Worm (Caenorhabditis elegans): ENCODE results near the gene mif-4.

The mif-4 gene

ce11 chrIV:6330790-6331189, 5.0 kb downstream of the mif-4 start (continued):
- TF ChIP-seq lin-29 (GFP tag; IDR thresholded peaks at IDR 0.05) (no peak), nhr-42 (GFP tag; IDR thresholded peaks at IDR 0.05) (no peak), F44E2.7 (GFP tag; IDR thresholded peaks at IDR 0.05) (no peak), gei-8 (GFP tag; optimal IDR thresholded peaks at IDR 0.05) (no peak), aha-1 (tag) (no peak), hlh-30 (tag; optimal IDR thresholded peaks at IDR 0.05; ENCODE audit: insufficient read depth) (no peak), fos-1 (tag; optimal IDR thresholded peaks at IDR 0.05) (no peak), ceh-62 (tag; optimal IDR thresholded peaks at IDR 0.05) (no peak), snpc-4 (tag; optimal IDR thresholded peaks at IDR 0.05) (no peak), snpc-1.2 (GFP tag; IDR thresholded peaks at IDR 0.05) (no peak), mdl-1 (tag; optimal IDR thresholded peaks at IDR 0.05) (no peak), madf-9 (GFP tag; conservative IDR thresholded peaks at IDR 0.05) (no peak), mxl-3 (GFP tag; optimal IDR thresholded peaks at IDR 0.05) (peak; percentile 47), cey-2 (tag; optimal IDR thresholded peaks at IDR 0.05; ENCODE audit: borderline replicate concordance, insufficient read depth) (no peak), tag-97 (GFP tag; IDR thresholded peaks at IDR 0.05) (no peak), dmd-9 (GFP tag; IDR thresholded peaks at IDR 0.05) (no peak), F10B5.3 (tag; optimal IDR thresholded peaks at IDR 0.05) (no peak), mdt-29 (GFP tag; IDR thresholded peaks at IDR 0.05) (no peak), ama-1 (optimal IDR thresholded peaks at IDR 0.05) (peak; percentile 15), lin-39 (tag; optimal IDR thresholded peaks at IDR 0.05) (no peak), duxl-1 (tag; optimal IDR thresholded peaks at IDR 0.05; ENCODE audit: poor library complexity) (no peak), lir-3 (tag; optimal IDR thresholded peaks at IDR 0.05) (no peak), skn-1 (tag; optimal IDR thresholded peaks at IDR 0.05) (no peak), spr-1 (tag; optimal IDR thresholded peaks at IDR 0.05) (no peak), lin-13 (GFP tag; optimal IDR thresholded peaks at IDR 0.05) (peak; percentile 40), nhr-28 (tag; optimal IDR thresholded peaks at IDR 0.05) (peak; percentile 70), mes-2 (tag; optimal IDR thresholded peaks at IDR 0.05; ENCODE audit: poor library complexity, severe bottlenecking) (peak; percentile 7), ceh-82 (tag; optimal IDR thresholded peaks at IDR 0.05) (no peak), dmd-6 (GFP tag; IDR thresholded peaks at IDR 0.05) (peak; percentile 81), D1046.2 (GFP tag; IDR thresholded peaks at IDR 0.05) (no peak), lin-1 (GFP tag; IDR thresholded peaks at IDR 0.05) (no peak), ceh-44 (GFP tag; IDR thresholded peaks at IDR 0.05) (no peak), nhr-10 (tag; optimal IDR thresholded peaks at IDR 0.05) (no peak), nhr-237 (tag; optimal IDR thresholded peaks at IDR 0.05) (no peak)

ce11 chrIV:6329339-6329738, 6.5 kb downstream of the mif-4 start, which contains the start of gene seu-1:
Gene seu-1 (plus strand): TSS chrIV:6329639.
- no peak for TF ChIP-seq egl-27 (tag; optimal IDR thresholded peaks at IDR 0.05)
- 0 out of 2 replicates have a peak, but pooled peaks have one; percentile 7 for TF ChIP-seq snpc-1.2 (GFP tag; IDR thresholded peaks at IDR 0.05)

- TF ChIP-seq F26F4.8 (GFP tag; conservative IDR thresholded peaks at IDR 0.05) (no peak), unc-39 (tag; optimal IDR thresholded peaks at IDR 0.05) (no peak), unc-62 (GFP tag; optimal IDR thresholded peaks at IDR 0.05 in 1 of 2) (peak in 1 of 2 experiments; percentile 94), unc-62 (tag; optimal IDR thresholded peaks at IDR 0.05) (no peak), T20F7.1 (GFP tag; optimal IDR thresholded peaks at IDR 0.05) (no peak)
These were observed 7.6 kb downstream of the mif-4 start for ce11 chrIV:6328198-6328597.
